Fruit fly (Drosophila melanogaster): Measurements from ENCODE around the gene CG14355.

Gene CG14355

DNA sequence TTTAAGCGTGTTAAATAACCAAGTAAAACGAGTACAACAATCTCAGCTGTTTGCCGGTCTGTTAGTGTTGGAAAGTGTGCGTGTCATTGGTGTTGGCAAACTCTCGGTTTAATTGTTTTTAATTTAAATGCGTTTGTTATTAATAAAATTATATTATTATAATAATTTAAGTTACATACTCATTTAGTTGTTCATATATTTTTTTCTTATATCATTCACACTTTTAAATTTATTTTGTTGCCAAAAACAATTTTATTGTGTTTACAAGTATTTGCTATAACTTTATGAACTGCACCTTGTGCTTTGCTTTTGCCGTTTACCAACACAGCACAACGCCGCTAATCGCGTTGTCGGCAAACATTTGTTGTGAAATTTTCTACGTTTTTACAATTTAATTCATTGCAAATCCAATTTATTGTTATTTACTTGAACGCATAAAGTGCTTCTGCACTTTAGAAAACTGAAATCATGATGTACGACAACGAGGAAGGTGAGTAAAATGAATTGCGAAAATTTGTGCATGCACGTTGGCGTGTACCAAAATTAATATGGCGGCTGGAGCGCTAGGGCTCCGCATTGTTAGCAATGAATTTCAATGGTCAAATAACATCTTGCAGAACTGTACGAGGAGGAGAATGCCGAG lies 26.1 kb downstream of the CG14355 start, which contains the start of the genes 140up and Polr2B (continued):
- TF ChIP-seq odd (GFP tag; optimal IDR thresholded peaks at IDR 0.05) (peak; percentile 80), CG12219 (GFP tag; optimal IDR thresholded peaks at IDR 0.05) (peak; percentile 57), CG6683 (GFP tag; optimal IDR thresholded peaks at IDR 0.05) (no peak), fd102C (GFP tag; optimal IDR thresholded peaks at IDR 0.05) (peak; percentile 8), ssp (GFP tag; IDR thresholded peaks at IDR 0.05) (peak; percentile 89), peb (GFP tag; IDR thresholded peaks at IDR 0.05) (peak; percentile 81), chn (GFP tag; optimal IDR thresholded peaks at IDR 0.05) (peak; percentile 78), CG5953 (GFP tag; IDR thresholded peaks at IDR 0.05) (peak; percentile 59), CG9215 (GFP tag; IDR thresholded peaks at IDR 0.05) (peak; percentile 94), crc (GFP tag; optimal IDR thresholded peaks at IDR 0.05) (peak; percentile 53), lov (optimal IDR thresholded peaks at IDR 0.05) (no peak), lov (GFP tag; IDR thresholded peaks at IDR 0.05) (peak; percentile 78; the same call in 1 of the 3 replicates), emc (GFP tag; optimal IDR thresholded peaks at IDR 0.05) (peak; percentile 41), CG42726 (GFP tag; IDR thresholded peaks at IDR 0.05; ENCODE audit: partially characterized antibody) (no peak), Spps (tag; optimal IDR thresholded peaks at IDR 0.05) (peak; percentile 84), CG10321 (GFP tag; IDR thresholded peaks at IDR 0.05) (peak; percentile 48), CG11696 (GFP tag; IDR thresholded peaks at IDR 0.05) (peak; percentile 69), CG3995 (GFP tag; optimal IDR thresholded peaks at IDR 0.05) (peak; percentile 48), CkIIα-i1 (GFP tag; IDR thresholded peaks at IDR 0.05) (peak; percentile 57; the same call in 1 of the 2 replicates), kay (GFP tag; optimal IDR thresholded peaks at IDR 0.05) (peak; percentile 87), CG1603 (tag; optimal IDR thresholded peaks at IDR 0.05) (no peak), CG17186 (GFP tag; optimal IDR thresholded peaks at IDR 0.05) (peak; percentile 12), trem (tag; optimal IDR thresholded peaks at IDR 0.05) (peak; percentile 94), crol (GFP tag; IDR thresholded peaks at IDR 0.05) (peak; percentile 64), Myb (GFP tag; optimal IDR thresholded peaks at IDR 0.05) (peak; percentile 46), chm (GFP tag; IDR thresholded peaks at IDR 0.05) (0 out of 2 replicates have a peak, but pooled peaks have one; percentile 43), gt (GFP tag; IDR thresholded peaks at IDR 0.05) (peak; percentile 78), sisA (GFP tag; IDR thresholded peaks at IDR 0.05) (peak; percentile 93), CG8765 (GFP tag; IDR thresholded peaks at IDR 0.05) (peak; percentile 70), MESR4 (GFP tag; optimal IDR thresholded peaks at IDR 0.05) (peak; percentile 91), sna (GFP tag; IDR thresholded peaks at IDR 0.05; ENCODE audit: partially characterized antibody) (no peak), Atf-2 (GFP tag; optimal IDR thresholded peaks at IDR 0.05) (peak; percentile 36), ash1 (GFP tag; optimal IDR thresholded peaks at IDR 0.05) (no peak), CG16813 (GFP tag; IDR thresholded peaks at IDR 0.05; ENCODE audit: partially characterized antibody) (no peak), CG2712 (tag; optimal IDR thresholded peaks at IDR 0.05) (peak; percentile 96), CG9437 (GFP tag; optimal IDR thresholded peaks at IDR 0.05) (peak; percentile 88), CG4730 (GFP tag; IDR thresholded peaks at IDR 0.05) (peak; percentile 88), Dad (GFP tag; optimal IDR thresholded peaks at IDR 0.05) (peak; percentile 52), Rfx (GFP tag; IDR thresholded peaks at IDR 0.05) (peak; percentile 96), sima (GFP tag; optimal IDR thresholded peaks at IDR 0.05) (no peak), CG12299 (tag; optimal IDR thresholded peaks at IDR 0.05) (peak; percentile 86), sc (optimal IDR thresholded peaks at IDR 0.05) (no peak), sc (GFP tag; optimal IDR thresholded peaks at IDR 0.05) (peak; percentile 88), Doc3 (GFP tag; IDR thresholded peaks at IDR 0.05; ENCODE audit: partially characterized antibody) (no peak), CG10462 (GFP tag; optimal IDR thresholded peaks at IDR 0.05) (peak; percentile 90), CG11456 (GFP tag; IDR thresholded peaks at IDR 0.05) (peak; percentile 94), Ets97D (GFP tag; optimal IDR thresholded peaks at IDR 0.05) (peak; percentile 58), eyg (GFP tag; optimal IDR thresholded peaks at IDR 0.05) (peak; percentile 38), CG3847 (GFP tag; IDR thresholded peaks at IDR 0.05) (peak; percentile 97), btn (GFP tag; optimal IDR thresholded peaks at IDR 0.05) (peak; percentile 20), danr (GFP tag; IDR thresholded peaks at IDR 0.05) (peak; percentile 84)

All from whole organism, embryonic.